Worm (Caenorhabditis elegans): Measurements from ENCODE around the gene C24D10.5.

Gene C24D10.5

DNA sequence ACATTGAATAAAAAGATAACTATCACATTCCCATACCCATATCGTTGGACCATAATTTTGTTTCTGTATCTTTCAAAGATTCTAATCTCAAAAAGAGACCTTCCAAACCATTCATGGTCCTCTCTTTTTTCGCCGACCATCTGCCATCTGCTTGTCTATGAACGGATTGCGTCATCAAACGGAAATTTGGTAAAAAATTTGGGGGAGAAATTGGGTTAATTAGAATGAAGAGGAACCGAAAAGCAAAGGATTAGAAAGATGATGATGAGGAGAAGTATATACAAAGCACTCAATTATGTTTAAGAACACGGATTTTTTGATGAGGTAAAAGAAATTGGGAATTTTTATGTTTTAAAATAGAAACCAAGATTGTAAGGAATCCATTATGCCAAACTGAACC lies 40.0 kb upstream of the C24D10.5 start:
- TF ChIP-seq ztf-11 (tag; optimal IDR thresholded peaks at IDR 0.05) = no peak
- no peak for TF ChIP-seq tbx-2 (tag; optimal IDR thresholded peaks at IDR 0.05)
- no peak for TF ChIP-seq hmg-11 (tag; optimal IDR thresholded peaks at IDR 0.05)
- no peak for TF ChIP-seq fkh-2 (tag; optimal IDR thresholded peaks at IDR 0.05)
- TF ChIP-seq nhr-11 (tag; optimal IDR thresholded peaks at IDR 0.05) = no peak
- TF ChIP-seq snpc-4 (tag; optimal IDR thresholded peaks at IDR 0.05) = no peak
- no peak for TF ChIP-seq zag-1 (tag; optimal IDR thresholded peaks at IDR 0.05)
- no peak for TF ChIP-seq lin-15B (tag; optimal IDR thresholded peaks at IDR 0.05)
- TF ChIP-seq ztf-4 (tag; optimal IDR thresholded peaks at IDR 0.05) = no peak
- no peak for TF ChIP-seq nhr-25 (tag; optimal IDR thresholded peaks at IDR 0.05)
- no peak for TF ChIP-seq pqm-1 (tag; optimal IDR thresholded peaks at IDR 0.05)
- TF ChIP-seq ceh-16 (tag; optimal IDR thresholded peaks at IDR 0.05) = no peak
- no peak for TF ChIP-seq sea-2 (GFP tag; optimal IDR thresholded peaks at IDR 0.05)

DNA sequence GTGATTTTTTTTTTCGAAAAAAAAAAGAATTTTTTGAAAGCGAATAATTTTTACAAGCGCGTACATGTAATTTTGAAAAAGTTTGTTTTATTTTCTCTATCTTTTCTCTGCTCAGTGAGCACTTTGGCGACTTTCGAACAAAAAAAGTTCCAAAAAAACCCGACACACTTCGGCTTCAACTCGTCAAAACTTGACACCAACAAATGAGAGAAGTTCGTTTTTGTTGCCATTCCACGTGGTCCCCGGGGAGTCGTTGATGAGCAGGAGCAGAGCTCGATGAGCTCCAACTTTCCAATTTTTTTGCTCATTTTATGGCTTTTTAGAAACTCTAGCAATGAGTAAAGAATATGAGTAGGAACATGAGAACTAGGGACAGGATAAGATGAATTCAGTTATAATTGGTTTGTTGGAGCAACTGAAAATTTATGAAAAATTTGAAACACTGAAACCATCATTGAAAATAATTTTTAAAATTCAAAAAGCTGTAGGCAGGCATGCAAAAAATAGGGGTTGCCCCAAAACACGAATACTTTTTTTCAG lies 39.4 kb upstream of the C24D10.5 start:
- TF ChIP-seq nhr-67 (tag; optimal IDR thresholded peaks at IDR 0.05) = no peak
- TF ChIP-seq egl-5 (tag; optimal IDR thresholded peaks at IDR 0.05) = peak; percentile 28
- no peak for TF ChIP-seq ceh-28 (tag; optimal IDR thresholded peaks at IDR 0.05)
- TF ChIP-seq hmg-11 (tag; optimal IDR thresholded peaks at IDR 0.05) = no peak
- TF ChIP-seq lin-39 (tag; optimal IDR thresholded peaks at IDR 0.05) = peak; percentile 12

DNA sequence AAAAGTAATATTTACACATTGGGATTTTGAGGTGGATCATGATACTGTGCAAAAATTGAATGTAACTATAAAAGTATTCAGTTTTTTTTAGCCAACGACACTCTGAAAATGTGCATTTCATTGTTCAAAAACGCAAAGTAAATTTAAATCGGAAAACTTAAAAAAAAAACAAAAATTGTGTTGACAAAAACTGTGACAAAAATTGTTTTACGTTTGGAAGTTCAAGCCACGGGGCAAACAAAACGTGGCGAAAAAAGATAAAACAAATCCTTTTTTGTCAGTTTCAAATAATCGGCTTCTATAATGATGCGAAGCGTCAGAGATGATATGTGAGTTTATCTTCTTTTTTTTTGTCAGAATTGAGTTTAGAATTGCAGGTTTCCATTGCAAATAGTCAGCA lies 38.4 kb upstream of the C24D10.5 start, which contains the start of gene AC7.3:
Gene AC7.3, plus strand, starts transcription at position 301 of the 400 bp plus-strand sequence.
- TF ChIP-seq lin-39 (tag; optimal IDR thresholded peaks at IDR 0.05) = no peak

DNA sequence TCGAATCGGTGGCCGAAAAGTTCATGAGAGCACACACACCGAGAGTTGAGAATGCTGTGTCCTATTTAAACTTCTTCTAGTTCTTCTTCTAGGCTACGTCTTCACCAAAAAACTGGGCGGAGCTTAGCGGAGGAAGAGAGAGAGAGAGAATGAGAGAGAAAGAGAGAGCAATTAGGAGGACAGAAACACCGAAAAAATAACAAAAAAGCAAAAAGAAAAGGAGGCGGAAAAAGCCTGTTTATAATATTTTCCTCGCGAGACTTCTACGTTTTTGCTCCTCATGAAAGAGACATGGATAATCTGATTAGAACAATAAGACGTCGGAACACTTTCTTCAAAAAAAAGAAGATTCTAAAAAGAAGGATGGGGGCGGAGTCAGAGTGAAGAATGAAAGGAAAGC lies 27.9 kb upstream of the C24D10.5 start, which contains the start of gene tkr-3:
Gene tkr-3, minus strand, starts transcription at position 101 of the 400 bp plus-strand sequence.
- TF ChIP-seq mdl-1 (tag; optimal IDR thresholded peaks at IDR 0.05) = no peak
- TF ChIP-seq eor-1 (tag; optimal IDR thresholded peaks at IDR 0.05) = no peak
- TF ChIP-seq ztf-4 (tag; optimal IDR thresholded peaks at IDR 0.05) = no peak
- TF ChIP-seq skn-1 (tag; optimal IDR thresholded peaks at IDR 0.05) = no peak
- no peak for TF ChIP-seq egl-5 (tag; optimal IDR thresholded peaks at IDR 0.05)
- no peak for TF ChIP-seq tbx-2 (tag; optimal IDR thresholded peaks at IDR 0.05)
- no peak for TF ChIP-seq elt-3 (tag; optimal IDR thresholded peaks at IDR 0.05)
- no peak for TF ChIP-seq aly-2 (tag; optimal IDR thresholded peaks at IDR 0.05)
- TF ChIP-seq pqm-1 (tag; optimal IDR thresholded peaks at IDR 0.05) = no peak

DNA sequence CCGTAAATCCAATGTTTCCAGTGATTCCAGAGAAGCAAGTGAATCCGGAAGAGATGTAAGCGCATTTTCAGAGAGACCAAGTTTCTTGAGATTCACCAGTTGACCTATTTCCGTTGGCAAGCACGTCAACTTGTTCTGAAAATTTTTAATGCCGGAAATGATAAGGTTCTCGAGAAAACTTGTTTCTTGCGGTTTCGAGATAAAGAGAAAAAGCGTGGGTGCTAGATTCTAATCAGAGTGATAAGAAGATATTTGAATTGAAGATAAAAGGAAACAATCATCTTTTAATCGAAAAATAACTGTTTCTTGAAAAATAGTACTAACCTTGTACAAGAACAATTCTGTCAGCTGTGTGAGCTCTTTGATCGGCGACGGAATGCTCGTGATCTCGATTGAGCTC lies 18.1 kb upstream of the C24D10.5 start:
- TF ChIP-seq elt-3 (tag; optimal IDR thresholded peaks at IDR 0.05) (peak in 2 of 3 experiments; percentile 43 to 80), elt-2 (tag; optimal IDR thresholded peaks at IDR 0.05) (peak; percentile 1), nhr-23 (tag; optimal IDR thresholded peaks at IDR 0.05) (peak; percentile 36), nfya-1 (tag; optimal IDR thresholded peaks at IDR 0.05; ENCODE audit: insufficient read depth) (no peak), unc-62 (GFP tag; optimal IDR thresholded peaks at IDR 0.05) (no peak)

DNA sequence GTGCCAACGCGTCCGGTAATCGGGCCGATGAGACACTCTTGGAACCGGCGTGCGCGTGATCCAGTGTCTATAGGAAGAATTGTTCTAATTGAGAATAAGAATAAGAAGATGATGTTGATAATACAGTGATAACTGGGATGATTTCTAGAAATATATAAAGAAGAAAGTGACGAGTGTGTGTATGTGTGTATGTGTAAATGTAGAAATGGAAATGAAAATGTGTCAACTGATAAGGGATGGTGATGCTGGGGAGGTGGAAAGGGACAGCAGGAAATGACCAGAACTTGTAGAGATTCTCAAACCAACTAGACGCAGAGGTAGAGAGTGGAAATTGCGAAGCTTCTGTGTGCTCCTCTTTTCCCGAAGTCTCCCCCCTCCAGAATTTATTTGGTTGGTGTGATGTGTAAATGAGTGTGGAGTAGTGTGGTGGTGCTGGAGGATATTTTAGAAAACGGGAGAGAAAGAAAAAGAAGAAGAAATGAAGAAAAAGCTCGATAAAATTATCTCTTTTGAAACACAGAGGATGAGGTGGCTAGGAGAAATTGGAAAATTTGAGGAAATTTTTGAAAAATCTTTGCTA lies 16.0 kb upstream of the C24D10.5 start:
- no peak for TF ChIP-seq aly-2 (tag; optimal IDR thresholded peaks at IDR 0.05)
- no peak for TF ChIP-seq pha-4 (tag; optimal IDR thresholded peaks at IDR 0.05)
- TF ChIP-seq snpc-4 (tag; optimal IDR thresholded peaks at IDR 0.05) = no peak
- TF ChIP-seq jun-1 (tag; optimal IDR thresholded peaks at IDR 0.05) = no peak
- no peak for TF ChIP-seq elt-1 (tag; optimal IDR thresholded peaks at IDR 0.05)
- no peak for TF ChIP-seq nhr-28 (tag; optimal IDR thresholded peaks at IDR 0.05)
- peak in 1 of 3 experiments; percentile 11 for TF ChIP-seq elt-3 (tag; optimal IDR thresholded peaks at IDR 0.05)
- peak; percentile 39 for TF ChIP-seq elt-2 (tag; optimal IDR thresholded peaks at IDR 0.05)
- TF ChIP-seq egl-5 (tag; optimal IDR thresholded peaks at IDR 0.05) = peak; percentile 15
- no peak for TF ChIP-seq nhr-43 (tag; optimal IDR thresholded peaks at IDR 0.05; ENCODE audit: poor library complexity, severe bottlenecking)
- no peak for TF ChIP-seq nhr-11 (tag; optimal IDR thresholded peaks at IDR 0.05)
- TF ChIP-seq zag-1 (tag; optimal IDR thresholded peaks at IDR 0.05) = no peak
- TF ChIP-seq hmg-11 (tag; optimal IDR thresholded peaks at IDR 0.05) = no peak
- TF ChIP-seq lin-15B (tag; optimal IDR thresholded peaks at IDR 0.05) = no peak
- TF ChIP-seq ceh-28 (tag; optimal IDR thresholded peaks at IDR 0.05) = peak; percentile 21
- no peak for TF ChIP-seq ztf-11 (tag; optimal IDR thresholded peaks at IDR 0.05)
- peak; percentile 1 for TF ChIP-seq lsy-12 (tag; optimal IDR thresholded peaks at IDR 0.05)
- TF ChIP-seq nhr-23 (tag; optimal IDR thresholded peaks at IDR 0.05) = peak; percentile 69
- TF ChIP-seq pqm-1 (tag; optimal IDR thresholded peaks at IDR 0.05) = peak; percentile 68
- no peak for TF ChIP-seq ceh-16 (tag; optimal IDR thresholded peaks at IDR 0.05)
- TF ChIP-seq nfya-1 (tag; optimal IDR thresholded peaks at IDR 0.05; ENCODE audit: insufficient read depth) = peak; percentile 46
- TF ChIP-seq mdl-1 (tag; optimal IDR thresholded peaks at IDR 0.05) = no peak
- TF ChIP-seq ceh-9 (tag; optimal IDR thresholded peaks at IDR 0.05) = no peak
- no peak for TF ChIP-seq R02D3.7 (tag; optimal IDR thresholded peaks at IDR 0.05)
